Worm (Caenorhabditis elegans): ENCODE measurements around the gene lipl-7.

- TF ChIP-seq fkh-10 (GFP tag; optimal IDR thresholded peaks at IDR 0.05) (no peak), nhr-76 (tag; optimal IDR thresholded peaks at IDR 0.05) (no peak), nhr-23 (tag; optimal IDR thresholded peaks at IDR 0.05) (no peak), lin-39 (tag; optimal IDR thresholded peaks at IDR 0.05) (no peak), nhr-77 (tag; optimal IDR thresholded peaks at IDR 0.05) (no peak), unc-62 (GFP tag; optimal IDR thresholded peaks at IDR 0.05) (no peak), elt-2 (tag; optimal IDR thresholded peaks at IDR 0.05) (no peak), ama-1 (optimal IDR thresholded peaks at IDR 0.05) (no peak)
Observed at ce11 chrIV:10241659-10242058, at the start of gene lipl-7.
